Worm (Caenorhabditis elegans): ENCODE results near the gene tftc-1.
A peak's percentile ranks its signal among the peaks of the same experiment; 100 is the strongest.

tftc-1 gene

DNA sequence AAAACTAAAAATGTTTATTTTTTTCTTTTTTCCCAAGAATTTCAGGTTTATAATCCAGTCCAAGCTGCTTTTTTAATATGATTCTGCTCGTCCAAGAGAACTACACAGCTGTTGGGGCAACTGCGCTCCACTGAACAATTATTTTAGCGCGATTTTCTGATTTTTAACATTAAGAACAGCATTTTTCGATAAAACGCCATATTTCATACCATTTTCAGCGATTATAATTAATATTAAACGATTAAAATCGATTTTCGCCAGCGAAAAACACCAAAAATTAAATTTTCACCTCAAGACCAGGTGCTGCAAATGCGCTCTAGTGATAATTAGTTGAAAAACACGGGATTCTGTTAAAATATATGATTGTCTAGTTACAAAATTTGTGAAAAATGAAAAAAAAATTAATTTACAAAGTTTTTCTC is 41.2 kb downstream of the tftc-1 start (continued):
- TF ChIP-seq fkh-10 (GFP tag; optimal IDR thresholded peaks at IDR 0.05) (no peak), dmd-8 (GFP tag; IDR thresholded peaks at IDR 0.05) (no peak), set-16 (GFP tag; IDR thresholded peaks at IDR 0.05) (no peak), zip-2 (tag; optimal IDR thresholded peaks at IDR 0.05) (no peak), spr-1 (tag; optimal IDR thresholded peaks at IDR 0.05) (peak; percentile 34), ztf-7 (tag; optimal IDR thresholded peaks at IDR 0.05) (no peak), snpc-4 (tag; optimal IDR thresholded peaks at IDR 0.05) (no peak), F10B5.3 (tag; optimal IDR thresholded peaks at IDR 0.05) (peak; percentile 21), duxl-1 (tag; optimal IDR thresholded peaks at IDR 0.05; ENCODE audit: poor library complexity) (peak; percentile 26), T26A8.4 (GFP tag; IDR thresholded peaks at IDR 0.05) (peak; percentile 76), nhr-76 (tag; optimal IDR thresholded peaks at IDR 0.05) (no peak), gei-8 (GFP tag; optimal IDR thresholded peaks at IDR 0.05) (no peak), nhr-237 (tag; optimal IDR thresholded peaks at IDR 0.05) (no peak), nhr-28 (tag; optimal IDR thresholded peaks at IDR 0.05) (no peak), egl-27 (tag; optimal IDR thresholded peaks at IDR 0.05) (no peak), madf-9 (GFP tag; conservative IDR thresholded peaks at IDR 0.05) (0 out of 2 replicates have a peak, but pooled peaks have one; percentile 16), daf-16 (GFP tag; optimal IDR thresholded peaks at IDR 0.05) (peak in 1 of 2 experiments; percentile 22), daf-16 (tag; optimal IDR thresholded peaks at IDR 0.05) (no peak), mep-1 (tag; optimal IDR thresholded peaks at IDR 0.05) (peak; percentile 72), lin-38 (GFP tag; IDR thresholded peaks at IDR 0.05) (peak; percentile 93), nhr-102 (tag; optimal IDR thresholded peaks at IDR 0.05) (peak; percentile 70), F49E8.2 (tag; optimal IDR thresholded peaks at IDR 0.05; ENCODE audit: borderline replicate concordance) (peak; percentile 57), hlh-11 (tag; optimal IDR thresholded peaks at IDR 0.05) (peak; percentile 55), mdl-1 (tag; optimal IDR thresholded peaks at IDR 0.05) (no peak), tra-1 (GFP tag; IDR thresholded peaks at IDR 0.05) (no peak), pha-4 (GFP tag; IDR thresholded peaks at IDR 0.05) (peak; percentile 65; the same call in 1 of the 2 replicates), pha-4 (tag; optimal IDR thresholded peaks at IDR 0.05) (no peak), zip-11 (GFP tag; IDR thresholded peaks at IDR 0.05) (no peak), nhr-10 (tag; optimal IDR thresholded peaks at IDR 0.05) (no peak), jun-1 (tag; optimal IDR thresholded peaks at IDR 0.05) (no peak), mdt-29 (GFP tag; IDR thresholded peaks at IDR 0.05) (no peak), aha-1 (tag) (no peak), ceh-32 (tag; optimal IDR thresholded peaks at IDR 0.05; ENCODE audit: poor library complexity) (no peak), ces-1 (GFP tag; optimal IDR thresholded peaks at IDR 0.05) (no peak), unc-39 (tag; optimal IDR thresholded peaks at IDR 0.05) (no peak), lim-7 (GFP tag; IDR thresholded peaks at IDR 0.05) (no peak), D1046.2 (GFP tag; IDR thresholded peaks at IDR 0.05) (0 out of 2 replicates have a peak, but pooled peaks have one; percentile 69), lsy-2 (tag; optimal IDR thresholded peaks at IDR 0.05) (peak; percentile 26 to 69), hmg-1.1 (GFP tag; IDR thresholded peaks at IDR 0.05) (no peak), saeg-2 (GFP tag; IDR thresholded peaks at IDR 0.05) (no peak), F37D6.2 (tag; optimal IDR thresholded peaks at IDR 0.05) (no peak), Y105C5A.15 (GFP tag; IDR thresholded peaks at IDR 0.05) (no peak), T20F7.1 (GFP tag; optimal IDR thresholded peaks at IDR 0.05) (no peak), dpl-1 (GFP tag; optimal IDR thresholded peaks at IDR 0.05) (peak; percentile 36), nhr-11 (tag; optimal IDR thresholded peaks at IDR 0.05) (no peak), Y75B8A.6 (GFP tag; IDR thresholded peaks at IDR 0.05) (no peak), vab-7 (GFP tag; IDR thresholded peaks at IDR 0.05) (0 out of 2 replicates have a peak, but pooled peaks have one; percentile 11), unc-62 (GFP tag; optimal IDR thresholded peaks at IDR 0.05 in 1 of 2) (peak in 1 of 2 experiments; percentile 69), unc-62 (tag; optimal IDR thresholded peaks at IDR 0.05) (no peak), rbr-2 (tag; optimal IDR thresholded peaks at IDR 0.05) (peak; percentile 48), attf-4 (tag; optimal IDR thresholded peaks at IDR 0.05) (no peak), egl-43 (GFP tag; IDR thresholded peaks at IDR 0.05) (no peak), dmd-6 (GFP tag; IDR thresholded peaks at IDR 0.05) (peak; percentile 18; the same call in 1 of the 2 replicates)

Data from whole organism, L4 larva.